Worm (Caenorhabditis elegans): Measurements from ENCODE around the gene Y38F1A.2.

The Y38F1A.2 gene

ce11 chrII:12994009-12994788 lies 39.4 kb downstream of the Y38F1A.2 start:
- no peak for TF ChIP-seq lin-39 (tag; optimal IDR thresholded peaks at IDR 0.05)
- TF ChIP-seq elt-2 (tag; optimal IDR thresholded peaks at IDR 0.05), result peak; percentile 25
- peak; percentile 39 for TF ChIP-seq nhr-43 (tag; optimal IDR thresholded peaks at IDR 0.05; ENCODE audit: poor library complexity, severe bottlenecking)
- TF ChIP-seq ama-1 (optimal IDR thresholded peaks at IDR 0.05), result peak; percentile 85

- TF ChIP-seq R02D3.7 (tag; optimal IDR thresholded peaks at IDR 0.05) (no peak), fos-1 (tag; optimal IDR thresholded peaks at IDR 0.05) (no peak), ama-1 (optimal IDR thresholded peaks at IDR 0.05) (peak; percentile 61), nhr-28 (tag; optimal IDR thresholded peaks at IDR 0.05) (no peak)
Observed at ce11 chrII:12995322-12995721, 40.6 kb downstream of the Y38F1A.2 start.

ce11 chrII:12996249-12996648 lies 41.5 kb downstream of the Y38F1A.2 start, which contains the start of gene hphd-1:
Gene hphd-1, minus strand, starts transcription at chrII:12996571.
- TF ChIP-seq egl-5 (tag; optimal IDR thresholded peaks at IDR 0.05) (no peak), nfya-1 (tag; optimal IDR thresholded peaks at IDR 0.05; ENCODE audit: insufficient read depth) (peak; percentile 41), ztf-4 (tag; optimal IDR thresholded peaks at IDR 0.05) (no peak), ama-1 (optimal IDR thresholded peaks at IDR 0.05) (no peak), skn-1 (tag; optimal IDR thresholded peaks at IDR 0.05) (no peak), eor-1 (tag; optimal IDR thresholded peaks at IDR 0.05) (no peak), nhr-237 (tag; optimal IDR thresholded peaks at IDR 0.05) (no peak), nhr-77 (tag; optimal IDR thresholded peaks at IDR 0.05) (no peak), R02D3.7 (tag; optimal IDR thresholded peaks at IDR 0.05) (no peak), nhr-43 (tag; optimal IDR thresholded peaks at IDR 0.05; ENCODE audit: poor library complexity, severe bottlenecking) (peak; percentile 84), ceh-28 (tag; optimal IDR thresholded peaks at IDR 0.05) (no peak), nhr-76 (tag; optimal IDR thresholded peaks at IDR 0.05) (no peak), jun-1 (tag; optimal IDR thresholded peaks at IDR 0.05) (no peak), ceh-82 (tag; optimal IDR thresholded peaks at IDR 0.05) (no peak), lin-39 (tag; optimal IDR thresholded peaks at IDR 0.05) (no peak), ZK546.5 (tag; optimal IDR thresholded peaks at IDR 0.05) (no peak), elt-3 (tag; optimal IDR thresholded peaks at IDR 0.05) (no peak), lsy-12 (tag; optimal IDR thresholded peaks at IDR 0.05) (no peak), unc-62 (GFP tag; optimal IDR thresholded peaks at IDR 0.05) (no peak), pha-4 (tag; optimal IDR thresholded peaks at IDR 0.05) (peak; percentile 93), snpc-4 (tag; optimal IDR thresholded peaks at IDR 0.05) (peak; percentile 25), fos-1 (tag; optimal IDR thresholded peaks at IDR 0.05) (no peak), unc-39 (tag; optimal IDR thresholded peaks at IDR 0.05) (no peak), aly-2 (tag; optimal IDR thresholded peaks at IDR 0.05) (no peak), zag-1 (tag; optimal IDR thresholded peaks at IDR 0.05) (no peak), nhr-11 (tag; optimal IDR thresholded peaks at IDR 0.05) (no peak), elt-2 (tag; optimal IDR thresholded peaks at IDR 0.05) (peak; percentile 63), daf-12 (tag; optimal IDR thresholded peaks at IDR 0.05) (no peak), ceh-9 (tag; optimal IDR thresholded peaks at IDR 0.05) (no peak), fkh-10 (GFP tag; optimal IDR thresholded peaks at IDR 0.05) (no peak), elt-1 (tag; optimal IDR thresholded peaks at IDR 0.05) (no peak), ceh-16 (tag; optimal IDR thresholded peaks at IDR 0.05) (no peak), nhr-25 (tag; optimal IDR thresholded peaks at IDR 0.05) (no peak), nhr-28 (tag; optimal IDR thresholded peaks at IDR 0.05) (no peak), ztf-11 (tag; optimal IDR thresholded peaks at IDR 0.05) (no peak), fkh-2 (tag; optimal IDR thresholded peaks at IDR 0.05) (no peak), sea-2 (GFP tag; optimal IDR thresholded peaks at IDR 0.05) (no peak), egl-27 (tag; optimal IDR thresholded peaks at IDR 0.05) (no peak), nhr-67 (tag; optimal IDR thresholded peaks at IDR 0.05) (no peak), nhr-12 (tag; optimal IDR thresholded peaks at IDR 0.05) (no peak), mml-1 (tag; optimal IDR thresholded peaks at IDR 0.05) (no peak), tbx-2 (tag; optimal IDR thresholded peaks at IDR 0.05) (no peak), hmg-11 (tag; optimal IDR thresholded peaks at IDR 0.05) (no peak), pqm-1 (tag; optimal IDR thresholded peaks at IDR 0.05) (peak; percentile 86), mdl-1 (tag; optimal IDR thresholded peaks at IDR 0.05) (peak; percentile 55), nhr-23 (tag; optimal IDR thresholded peaks at IDR 0.05) (peak; percentile 26), lin-15B (tag; optimal IDR thresholded peaks at IDR 0.05) (no peak)

Data from whole organism, L3 larva.